Worm (Caenorhabditis elegans) whole organism, L4 larva: Measurements from ENCODE around the gene nlp-5.

Experiments used
- R02D3.7 ChIP-seq: fragments of 150-350 bp; sonication (generic microtip); optimal IDR thresholded peaks from 3 replicates; lab custom pipeline; 2014; ENCODE audit warnings: missing biosample characterization, missing genetic modification characterization
- aly-2 ChIP-seq: sonication (generic microtip); optimal IDR thresholded peaks from 2 replicates; lab custom pipeline; 2018; ENCODE audit warnings: missing biosample characterization, missing genetic modification characterization
- arid-1 ChIP-seq: fragments of 200-800 bp; sonication (Bioruptor generic); conservative IDR thresholded peaks from 2 replicates; pipeline ENCODE4 v1.3.6; 2022; ENCODE audit warnings: missing genetic modification reagents, missing genetic modification characterization, missing compliant biosample characterization
- dpl-1 ChIP-seq: fragments of 150-350 bp; optimal IDR thresholded peaks from 2 replicates; lab custom pipeline; 2014; ENCODE audit warnings: missing biosample characterization, missing genetic modification reagents, missing genetic modification characterization
- hlh-30 ChIP-seq: sonication (generic microtip); optimal IDR thresholded peaks from 2 replicates; lab custom pipeline; 2017; ENCODE audit warnings: antibody characterized with exemption, mild to moderate bottlenecking, missing genetic modification characterization, missing compliant biosample characterization; ENCODE audit not compliant: insufficient read depth
- lin-13 ChIP-seq: fragments of 150-350 bp; optimal IDR thresholded peaks from 2 replicates; lab custom pipeline; 2014; ENCODE audit warnings: missing biosample characterization, missing genetic modification reagents, missing genetic modification characterization
- nhr-11 ChIP-seq: fragments of 150-350 bp; optimal IDR thresholded peaks from 2 replicates; lab custom pipeline; 2014; ENCODE audit warnings: missing biosample characterization, missing genetic modification characterization
- nhr-41 ChIP-seq: fragments of 200-800 bp; sonication (Bioruptor generic); IDR thresholded peaks from 2 replicates; pipeline ENCODE4 v1.3.6; 2022; ENCODE audit warnings: missing genetic modification reagents, missing genetic modification characterization, missing compliant biosample characterization
- pha-4 ChIP-seq, 2 experiments: fragments of 150-350 bp in 1 of 2; fragments of 200-800 bp in 1 of 2; sonication (Bioruptor generic) in 1 of 2; IDR thresholded peaks in 1 of 2; optimal IDR thresholded peaks in 1 of 2; 2 replicates each; pipeline versions ENCODE4 v1.3.6 to Lab custom; 2014 to 2022; ENCODE audit warnings: missing genetic modification characterization in 2 of 2, missing genetic modification reagents in 2 of 2, missing biosample characterization in 1 of 2, missing compliant biosample characterization in 1 of 2
- snpc-1.2 ChIP-seq: fragments of 200-800 bp; sonication (Bioruptor generic); IDR thresholded peaks from 2 replicates; pipeline ENCODE4 v1.3.6; 2022; ENCODE audit warnings: missing genetic modification reagents, missing genetic modification characterization, missing compliant biosample characterization
- snpc-4 ChIP-seq: fragments of 150-350 bp; optimal IDR thresholded peaks from 2 replicates; lab custom pipeline; 2014; ENCODE audit warnings: missing biosample characterization, missing genetic modification characterization
- unc-62 ChIP-seq, 3 experiments: fragments of 150-350 bp in 1 of 3; sonication (generic microtip); optimal IDR thresholded peaks in 2 of 3; peaks in 1 of 3; 1 replicate in 1 of 3; 2 replicates in 2 of 3; lab custom pipeline; 2014 to 2017; ENCODE audit warnings: missing biosample characterization in 3 of 3, missing genetic modification characterization in 3 of 3, missing genetic modification reagents in 3 of 3, missing genotype in 1 of 3

DNA sequence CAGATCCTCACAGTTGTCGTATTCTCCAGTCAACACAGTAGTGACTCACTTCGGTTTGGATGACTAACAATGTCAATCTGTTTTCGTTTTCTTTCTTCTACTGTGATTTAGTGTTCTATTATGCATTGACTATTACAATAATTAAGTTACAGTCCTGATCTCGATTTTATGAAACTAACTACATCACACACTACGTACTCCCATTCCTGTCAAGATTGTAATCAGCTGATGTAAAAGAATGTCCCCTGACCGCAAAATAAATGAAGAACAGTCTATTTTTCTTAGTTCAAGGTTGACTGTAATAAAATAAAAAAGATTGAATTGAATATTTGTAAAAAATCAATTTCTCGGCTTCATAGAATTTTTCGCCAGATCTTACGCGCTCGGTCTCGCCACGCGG lies 12.9 kb upstream of the nlp-5 start:
- TF ChIP-seq snpc-1.2 (GFP tag; lab: Robert Waterston, UW) (no peak), hlh-30 (tag; lab: Kevin White, UChicago) (peak; percentile 17), R02D3.7 (tag; lab: Kevin White, UChicago) (no peak), dpl-1 (no peak), aly-2 (tag; lab: Kevin White, UChicago) (no peak), unc-62 (GFP tag; optimal IDR thresholded peaks at IDR 0.05 in 1 of 2; lab: Kevin White, UChicago) (peak in 1 of 2 experiments; percentile 75), unc-62 (tag; optimal IDR thresholded peaks at IDR 0.05; lab: Kevin White, UChicago) (no peak), pha-4 (GFP tag; IDR thresholded peaks at IDR 0.05; lab: Robert Waterston, UW) (no peak), pha-4 (tag; optimal IDR thresholded peaks at IDR 0.05; lab: Kevin White, UChicago) (no peak), nhr-41 (GFP tag; lab: Robert Waterston, UW) (no peak), lin-13 (GFP tag; lab: Kevin White, UChicago) (no peak), nhr-11 (tag; lab: Kevin White, UChicago) (no peak), arid-1 (GFP tag; lab: Robert Waterston, UW) (no peak), snpc-4 (tag; lab: Kevin White, UChicago) (no peak)
